Fruit fly (Drosophila melanogaster) ovary, adult (tissue): ENCODE measurements around the gene Nin.

ENCODE experiments used
- CG17801 ChIP-seq: fragments of 200-800 bp; optimal IDR thresholded peaks from 2 replicates; lab custom pipeline; 2019; ENCODE audit warnings: missing biosample characterization, mild to moderate bottlenecking, missing genetic modification characterization, moderate library complexity; ENCODE audit not compliant: partially characterized antibody

The Nin gene

dm6 chr2L:5278309-5279130, at the start of gene Nin, which contains the start of gene Bub1:
Gene Nin (minus strand): TSS chr2L:5278548.
Gene Bub1 (plus strand): TSS chr2L:5278865.
- TF ChIP-seq CG17801 (GFP tag; lab: Kevin White, UChicago) = peak; percentile 4

- TF ChIP-seq CG17801 (GFP tag; lab: Kevin White, UChicago) = no peak
Observed at dm6 chr2L:5327266-5327621, 48.9 kb upstream of the Nin start.

dm6 chr2L:5326414-5327265, 48.3 kb upstream of the Nin start, which contains the start of the genes Ncoa6 and cype:
Gene Ncoa6 (minus strand): TSS chr2L:5326683.
Gene cype (plus strand): TSS chr2L:5327227.
- TF ChIP-seq CG17801 (GFP tag; lab: Kevin White, UChicago) = peak; percentile 5

dm6 chr2L:5324958-5325850, 46.9 kb upstream of the Nin start:
- TF ChIP-seq CG17801 (GFP tag; lab: Kevin White, UChicago) = peak; percentile 88

dm6 chr2L:5321014-5321413, 42.7 kb upstream of the Nin start:
- TF ChIP-seq CG17801 (GFP tag; lab: Kevin White, UChicago) = no peak

- no peak for TF ChIP-seq CG17801 (GFP tag; lab: Kevin White, UChicago)
Observed at dm6 chr2L:5320063-5320462, 41.7 kb upstream of the Nin start.

- no peak for TF ChIP-seq CG17801 (GFP tag; lab: Kevin White, UChicago)
Observed at dm6 chr2L:5314630-5315159, 36.3 kb upstream of the Nin start, which contains the start of gene CG14024. Gene CG14024 (minus strand): TSS chr2L:5314895.

- TF ChIP-seq CG17801 (GFP tag; lab: Kevin White, UChicago) = no peak
Observed at dm6 chr2L:5309369-5309768, 31.0 kb upstream of the Nin start.

dm6 chr2L:5306373-5306997, 28.1 kb upstream of the Nin start:
- no peak for TF ChIP-seq CG17801 (GFP tag; lab: Kevin White, UChicago)

dm6 chr2L:5305240-5305875, 27.0 kb upstream of the Nin start:
- peak; percentile 46 for TF ChIP-seq CG17801 (GFP tag; lab: Kevin White, UChicago)

dm6 chr2L:5304367-5304766, 26.0 kb upstream of the Nin start:
- no peak for TF ChIP-seq CG17801 (GFP tag; lab: Kevin White, UChicago)

- TF ChIP-seq CG17801 (GFP tag; lab: Kevin White, UChicago) = peak; percentile 68
Observed at dm6 chr2L:5303044-5303904, 24.9 kb upstream of the Nin start.
